Worm (Caenorhabditis elegans) whole organism, L2 larva: ENCODE data around the gene K09C6.8.
A peak's percentile ranks its signal among the peaks of the same experiment; 100 is the strongest.

Source experiments
- R02D3.7 ChIP-seq: fragments of 150-350 bp; optimal IDR thresholded peaks from 2 replicates; lab custom pipeline; 2014; ENCODE audit warnings: missing biosample characterization, missing genetic modification characterization
- ZK546.5 ChIP-seq: sonication (generic microtip); optimal IDR thresholded peaks from 2 replicates; lab custom pipeline; 2017; ENCODE audit warnings: missing biosample characterization, missing genetic modification characterization
- aly-2 ChIP-seq: fragments of 150-350 bp; optimal IDR thresholded peaks from 2 replicates; lab custom pipeline; 2014; ENCODE audit warnings: missing biosample characterization, missing genetic modification characterization
- blmp-1 ChIP-seq: sonication (generic microtip); optimal IDR thresholded peaks from 2 replicates; lab custom pipeline; 2017; ENCODE audit warnings: missing genetic modification characterization, mild to moderate bottlenecking, missing compliant biosample characterization, antibody characterized with exemption, moderate library complexity; ENCODE audit not compliant: insufficient read depth
- ceh-82 ChIP-seq: fragments of 150-350 bp; optimal IDR thresholded peaks from 2 replicates; lab custom pipeline; 2014; ENCODE audit warnings: missing biosample characterization, missing genetic modification characterization
- egl-27 ChIP-seq: sonication (generic microtip); optimal IDR thresholded peaks from 3 replicates; lab custom pipeline; 2017; ENCODE audit warnings: missing biosample characterization, missing genetic modification reagents, missing genetic modification characterization
- elt-3 ChIP-seq: sonication (generic microtip); optimal IDR thresholded peaks from 2 replicates; lab custom pipeline; 2017; ENCODE audit warnings: missing biosample characterization, missing genetic modification characterization
- gmeb-1 ChIP-seq: fragments of 150-350 bp; optimal IDR thresholded peaks from 2 replicates; lab custom pipeline; 2014; ENCODE audit warnings: missing biosample characterization, missing genetic modification characterization
- lin-11 ChIP-seq: fragments of 150-350 bp; sonication (generic microtip); optimal IDR thresholded peaks from 2 replicates; lab custom pipeline; 2014; ENCODE audit warnings: missing biosample characterization, missing genetic modification characterization, inconsistent platforms, mixed read lengths
- lin-13 ChIP-seq: fragments of 150-350 bp; optimal IDR thresholded peaks from 2 replicates; lab custom pipeline; 2014; ENCODE audit warnings: missing biosample characterization, missing genetic modification reagents, missing genetic modification characterization
- lsy-2 ChIP-seq, 2 experiments: fragments of 150-350 bp in 1 of 2; sonication (generic microtip) in 1 of 2; optimal IDR thresholded peaks; 2 replicates each; lab custom pipeline; 2014 to 2017; ENCODE audit warnings: missing biosample characterization in 2 of 2, missing genetic modification characterization in 2 of 2
- mab-5 ChIP-seq: fragments of 150-350 bp; optimal IDR thresholded peaks from 2 replicates; lab custom pipeline; 2014; ENCODE audit warnings: missing biosample characterization, missing genetic modification characterization
- mbf-1 ChIP-seq: sonication (generic microtip); optimal IDR thresholded peaks from 2 replicates; lab custom pipeline; 2017; ENCODE audit warnings: missing biosample characterization, missing genetic modification characterization
- mdl-1 ChIP-seq, 2 experiments: fragments of 150-350 bp in 1 of 2; sonication (generic microtip) in 1 of 2; optimal IDR thresholded peaks; 2 replicates each; lab custom pipeline; 2017; ENCODE audit warnings: missing biosample characterization in 2 of 2, missing genetic modification characterization in 2 of 2
- nhr-11 ChIP-seq: fragments of 150-350 bp; optimal IDR thresholded peaks from 2 replicates; lab custom pipeline; 2014; ENCODE audit warnings: missing biosample characterization, missing genetic modification characterization
- nhr-12 ChIP-seq: fragments of 150-350 bp; optimal IDR thresholded peaks from 2 replicates; lab custom pipeline; 2014; ENCODE audit warnings: missing biosample characterization, missing genetic modification characterization
- nhr-129 ChIP-seq: fragments of 150-350 bp; optimal IDR thresholded peaks from 2 replicates; lab custom pipeline; 2014; ENCODE audit warnings: missing biosample characterization, missing genetic modification characterization
- nhr-21 ChIP-seq: fragments of 150-350 bp; optimal IDR thresholded peaks from 2 replicates; lab custom pipeline; 2014; ENCODE audit warnings: missing biosample characterization, missing genetic modification characterization
- nhr-23 ChIP-seq: fragments of 150-350 bp; optimal IDR thresholded peaks from 2 replicates; lab custom pipeline; 2014; ENCODE audit warnings: missing biosample characterization, missing genetic modification reagents, missing genetic modification characterization
- nhr-25 ChIP-seq: fragments of 150-350 bp; sonication (generic microtip); optimal IDR thresholded peaks from 3 replicates; lab custom pipeline; 2014; ENCODE audit warnings: missing biosample characterization, missing genetic modification characterization
- nhr-77 ChIP-seq: fragments of 150-350 bp; optimal IDR thresholded peaks from 2 replicates; lab custom pipeline; 2014; ENCODE audit warnings: missing biosample characterization, missing genetic modification characterization
- peb-1 ChIP-seq: fragments of 150-350 bp; optimal IDR thresholded peaks from 2 replicates; lab custom pipeline; 2014; ENCODE audit warnings: missing biosample characterization, missing genetic modification characterization
- sem-4 ChIP-seq: fragments of 150-350 bp; optimal IDR thresholded peaks from 2 replicates; lab custom pipeline; 2014; ENCODE audit warnings: missing biosample characterization, missing genetic modification reagents, missing genetic modification characterization
- skn-1 ChIP-seq: sonication (generic microtip); optimal IDR thresholded peaks from 2 replicates; lab custom pipeline; 2017; ENCODE audit warnings: missing biosample characterization, missing genetic modification characterization
- snpc-4 ChIP-seq: fragments of 150-350 bp; optimal IDR thresholded peaks from 2 replicates; lab custom pipeline; 2014; ENCODE audit warnings: missing biosample characterization, missing genetic modification characterization
- unc-55 ChIP-seq: fragments of 150-350 bp; sonication (generic microtip); optimal IDR thresholded peaks from 3 replicates; lab custom pipeline; 2014; ENCODE audit warnings: missing biosample characterization, missing genetic modification reagents, missing genetic modification characterization
- unc-62 ChIP-seq: fragments of 150-350 bp; optimal IDR thresholded peaks from 2 replicates; lab custom pipeline; 2014; ENCODE audit warnings: missing biosample characterization, missing genetic modification reagents, missing genetic modification characterization
- zag-1 ChIP-seq: fragments of 150-350 bp; optimal IDR thresholded peaks from 2 replicates; lab custom pipeline; 2014; ENCODE audit warnings: missing biosample characterization, missing genetic modification characterization
- ztf-1 ChIP-seq: fragments of 200-800 bp; sonication (Bioruptor generic); conservative IDR thresholded peaks from 2 replicates; pipeline ENCODE4 v1.3.6; 2022; ENCODE audit warnings: missing genetic modification characterization, missing compliant biosample characterization
- ztf-4 ChIP-seq: fragments of 150-350 bp; optimal IDR thresholded peaks from 2 replicates; lab custom pipeline; 2014; ENCODE audit warnings: missing biosample characterization, missing genetic modification characterization

K09C6.8 gene

DNA sequence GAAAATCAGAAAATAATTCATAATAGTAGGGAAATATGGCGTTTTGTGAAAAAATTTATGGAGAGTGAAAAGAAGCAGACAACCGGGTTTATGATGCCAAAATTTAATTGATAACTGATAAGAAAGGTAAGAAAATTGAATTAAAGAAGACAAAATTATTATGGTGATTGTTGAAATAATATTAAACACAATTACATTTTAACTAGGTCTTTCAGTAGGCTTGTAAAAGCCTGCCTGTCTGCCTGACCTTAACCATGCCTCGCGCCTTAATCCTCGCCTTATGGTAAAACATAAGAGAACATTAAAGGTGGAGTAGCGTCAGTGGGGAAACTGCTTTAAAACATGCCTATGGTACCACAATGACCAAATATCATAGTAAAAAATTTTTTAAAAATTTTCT, 35.5 kb upstream of the K09C6.8 start, which contains the start of gene T02B11.8:
Gene T02B11.8, minus strand, starts transcription at position 101 of the 400 bp plus-strand sequence.
- TF ChIP-seq nhr-11 (tag; lab: Kevin White, UChicago) = no peak
- no peak for TF ChIP-seq lsy-2 (tag; optimal IDR thresholded peaks at IDR 0.05; lab: Kevin White, UChicago)
- TF ChIP-seq mbf-1 (tag; lab: Kevin White, UChicago) = no peak
- no peak for TF ChIP-seq elt-3 (tag; lab: Kevin White, UChicago)
- no peak for TF ChIP-seq R02D3.7 (tag; lab: Kevin White, UChicago)
- TF ChIP-seq egl-27 (tag; lab: Kevin White, UChicago) = no peak
- no peak for TF ChIP-seq ztf-4 (tag; lab: Kevin White, UChicago)
- no peak for TF ChIP-seq nhr-21 (tag; lab: Kevin White, UChicago)
- no peak for TF ChIP-seq nhr-25
- TF ChIP-seq mdl-1 (tag; optimal IDR thresholded peaks at IDR 0.05; lab: Kevin White, UChicago) = no peak
- no peak for TF ChIP-seq nhr-77

DNA sequence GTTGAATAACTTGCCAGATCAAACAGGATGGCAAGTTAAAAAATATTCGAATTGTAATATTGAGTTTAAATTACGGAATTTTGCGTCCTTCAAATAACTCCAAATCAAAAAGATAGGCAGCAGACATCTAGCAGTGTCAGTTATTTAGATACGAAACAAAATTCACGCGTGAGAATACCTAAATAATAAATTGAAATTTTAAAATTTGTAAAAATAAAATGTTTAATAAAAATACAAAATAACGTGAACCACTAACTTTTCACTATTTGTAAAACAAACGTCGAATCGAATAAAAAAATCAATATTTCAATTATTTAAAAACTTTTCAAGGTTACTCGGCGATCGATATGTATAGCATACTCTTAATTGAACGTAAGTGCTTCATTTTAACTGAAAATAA, 32.9 kb upstream of the K09C6.8 start, which contains the start of gene T02B11.9:
Gene T02B11.9, plus strand, starts transcription at position 301 of the 400 bp plus-strand sequence.
- TF ChIP-seq aly-2 (tag; lab: Kevin White, UChicago) = no peak
- no peak for TF ChIP-seq nhr-77
- TF ChIP-seq lin-13 (GFP tag; lab: Kevin White, UChicago) = no peak
- TF ChIP-seq unc-62 = no peak
- TF ChIP-seq sem-4 (tag; lab: Kevin White, UChicago) = no peak
- no peak for TF ChIP-seq blmp-1 (tag; lab: Kevin White, UChicago)
- no peak for TF ChIP-seq nhr-25
- TF ChIP-seq nhr-23 (tag; lab: Kevin White, UChicago) = no peak
- no peak for TF ChIP-seq gmeb-1 (tag; lab: Kevin White, UChicago)

DNA sequence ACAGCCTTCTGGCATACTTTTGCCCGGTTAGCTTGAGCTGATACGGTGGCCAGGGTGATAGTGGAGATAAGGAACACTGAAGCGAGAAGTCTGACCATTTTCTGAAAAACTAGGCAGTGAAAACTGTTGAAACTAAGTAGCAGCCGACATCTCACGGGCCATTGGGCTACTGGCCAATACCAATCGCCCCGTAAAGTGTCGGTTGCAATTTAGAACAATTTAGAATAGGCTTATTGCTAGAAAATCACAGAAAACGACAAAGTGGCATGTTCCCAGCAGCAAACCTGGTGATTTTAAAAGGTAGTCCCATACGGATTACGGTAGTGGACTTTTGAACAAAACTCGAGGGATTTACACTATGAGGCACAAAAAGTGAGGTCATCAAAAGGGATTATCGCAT, 28.0 kb upstream of the K09C6.8 start, which contains the start of gene T02B11.4:
Gene T02B11.4, minus strand, starts transcription at position 101 of the 400 bp plus-strand sequence.
- no peak for TF ChIP-seq ZK546.5 (tag; lab: Kevin White, UChicago)
- no peak for TF ChIP-seq skn-1 (tag; lab: Kevin White, UChicago)
- TF ChIP-seq peb-1 (tag; lab: Kevin White, UChicago) = no peak
- no peak for TF ChIP-seq lsy-2 (tag; optimal IDR thresholded peaks at IDR 0.05; lab: Kevin White, UChicago)
- no peak for TF ChIP-seq snpc-4
- no peak for TF ChIP-seq nhr-77
- TF ChIP-seq elt-3 (tag; lab: Kevin White, UChicago) = no peak
- TF ChIP-seq lin-13 (GFP tag; lab: Kevin White, UChicago) = no peak
- TF ChIP-seq ztf-1 (GFP tag; lab: Robert Waterston, UW) = no peak

DNA sequence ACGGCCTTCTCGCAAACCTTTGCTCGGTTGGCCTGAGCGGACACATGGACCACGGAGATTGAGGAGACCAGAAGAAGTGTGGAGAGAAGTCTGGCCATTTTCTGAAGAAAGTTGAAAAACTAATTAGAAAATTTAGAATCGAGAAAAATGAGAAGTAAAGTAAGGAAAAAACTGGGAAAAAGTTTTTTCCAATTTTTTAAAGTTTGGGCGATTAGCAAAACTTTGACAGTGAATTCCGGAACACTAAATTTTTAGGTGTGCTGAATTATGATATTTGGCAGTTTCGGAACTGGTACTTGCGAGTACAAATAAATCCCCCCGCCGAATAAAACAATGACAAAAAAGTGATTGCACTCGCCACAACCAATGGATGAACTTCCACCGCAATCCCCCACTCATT, 23.7 kb upstream of the K09C6.8 start, which contains the start of gene T02B11.3:
Gene T02B11.3, minus strand, starts transcription at position 101 of the 400 bp plus-strand sequence.
- TF ChIP-seq peb-1 (tag; lab: Kevin White, UChicago) (no peak), mdl-1 (tag; optimal IDR thresholded peaks at IDR 0.05; lab: Kevin White, UChicago) (no peak), nhr-129 (tag; lab: Kevin White, UChicago) (no peak), aly-2 (tag; lab: Kevin White, UChicago) (no peak), snpc-4 (no peak), nhr-11 (tag; lab: Kevin White, UChicago) (no peak)

DNA sequence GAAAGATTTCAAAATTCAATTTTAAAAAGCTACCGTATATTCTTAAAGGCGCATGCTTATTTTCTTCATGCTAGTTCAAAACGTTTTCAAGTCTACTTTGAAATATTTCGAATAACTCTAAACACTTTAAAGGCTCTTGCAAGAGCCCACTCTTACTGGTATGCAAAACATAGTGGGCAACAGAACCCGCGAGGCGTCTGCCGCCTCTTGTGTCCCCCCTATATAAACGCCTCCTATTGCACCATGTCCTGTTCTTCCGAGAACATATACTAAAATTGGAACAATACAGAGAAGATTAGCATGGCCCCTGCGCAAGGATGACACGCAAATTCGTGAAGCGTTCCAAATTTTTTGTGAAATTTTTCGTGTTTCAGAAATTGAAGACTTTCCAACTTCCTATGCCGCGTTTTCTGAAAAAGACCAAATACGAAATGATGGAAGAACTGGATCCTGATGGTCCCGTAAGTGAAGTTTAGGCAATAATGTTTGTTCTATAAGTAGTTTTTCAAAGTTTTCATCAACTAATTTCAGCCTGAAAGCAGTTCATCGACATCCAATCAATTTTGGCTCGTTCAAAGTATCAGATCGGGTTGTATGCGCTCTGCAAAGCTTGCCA, 15.9 kb upstream of the K09C6.8 start:
- TF ChIP-seq snpc-4 (peak; percentile 88), unc-55 (GFP tag; lab: Kevin White, UChicago) (no peak), nhr-25 (no peak), ZK546.5 (tag; lab: Kevin White, UChicago) (no peak), egl-27 (tag; lab: Kevin White, UChicago) (no peak)

DNA sequence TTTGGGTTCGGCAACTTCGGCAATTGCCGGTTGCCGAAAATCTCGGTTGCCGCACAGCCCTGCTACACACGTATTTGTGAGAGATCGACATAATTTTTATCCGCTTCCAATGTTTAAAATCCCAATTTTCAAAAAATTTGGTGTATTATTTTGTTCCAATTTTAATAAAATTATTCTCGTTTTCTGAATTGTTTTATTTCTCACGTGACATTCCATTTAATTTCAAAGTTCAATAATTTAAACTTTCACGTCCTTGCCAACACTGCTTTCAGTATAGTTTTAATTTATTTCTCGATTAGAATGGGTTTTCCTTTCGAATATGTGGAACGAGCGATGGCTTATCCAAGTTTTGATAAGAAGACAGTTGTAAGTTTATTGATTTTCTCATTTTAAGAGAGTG, 13.5 kb upstream of the K09C6.8 start, which contains the start of gene K09C6.2:
Gene K09C6.2, plus strand, starts transcription at position 301 of the 400 bp plus-strand sequence.
- TF ChIP-seq ceh-82 (tag; lab: Kevin White, UChicago) (no peak), R02D3.7 (tag; lab: Kevin White, UChicago) (no peak)

DNA sequence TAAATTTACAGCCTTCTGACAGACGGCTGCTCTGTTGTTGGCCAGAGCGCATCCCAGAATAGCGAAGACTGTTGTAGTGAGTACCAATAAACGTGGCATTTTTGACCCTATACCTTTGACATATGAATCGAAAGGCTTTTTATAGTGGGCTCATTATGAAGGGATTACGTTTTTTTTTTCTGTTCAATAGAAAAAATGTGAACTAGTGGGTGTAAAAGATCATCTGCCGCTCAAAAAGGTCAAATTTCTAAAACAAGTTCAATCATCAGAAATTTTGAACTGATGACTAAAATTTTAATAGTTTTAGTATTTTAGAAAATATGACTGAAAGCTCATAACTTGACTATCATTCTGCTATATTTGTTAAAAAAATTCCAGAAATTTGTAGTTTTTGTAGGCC, 11.9 kb upstream of the K09C6.8 start, which contains the start of gene K09C6.9:
Gene K09C6.9, minus strand, starts transcription at position 101 of the 400 bp plus-strand sequence.
- TF ChIP-seq lsy-2 (tag; optimal IDR thresholded peaks at IDR 0.05; lab: Kevin White, UChicago) (no peak), snpc-4 (no peak), mab-5 (no peak), lin-11 (tag; lab: Kevin White, UChicago) (no peak), nhr-12 (tag; lab: Kevin White, UChicago) (no peak), unc-55 (GFP tag; lab: Kevin White, UChicago) (no peak), zag-1 (tag; lab: Kevin White, UChicago) (no peak)
